Worm (Caenorhabditis elegans) whole organism, young adult: ENCODE results near the gene ZC477.3.

Source experiments
- madf-3 ChIP-seq: fragments of 200-800 bp; sonication (Bioruptor generic); IDR thresholded peaks from 2 replicates; pipeline ENCODE4 v1.3.6; 2022; ENCODE audit warnings: missing genetic modification reagents, missing genetic modification characterization, missing compliant biosample characterization
- snpc-4 ChIP-seq, 5 experiments: fragments of 150-350 bp in 1 of 5; sonication (generic microtip) in 4 of 5; optimal IDR thresholded peaks; 2 replicates each; lab custom pipeline; 2014 to 2018; ENCODE audit warnings: missing genetic modification characterization in 5 of 5, missing biosample characterization in 3 of 5, antibody characterized with exemption in 2 of 5, mild to moderate bottlenecking in 2 of 5, missing compliant biosample characterization in 2 of 5, missing genotype in 2 of 5, moderate library complexity in 2 of 5, missing genetic modification reagents in 1 of 5

ce11 chrIV:7084632-7085160 lies 18.6 kb upstream of the ZC477.3 start, which contains the start of gene rps-4:
- TF ChIP-seq madf-3 = peak; percentile 37; the same call in 1 of the 2 replicates
- peak; percentile 37 for TF ChIP-seq snpc-4 (GFP tag; optimal IDR thresholded peaks at IDR 0.05; lab: Kevin White, UChicago)
- peak; percentile 60 to 88 (median 76) for TF ChIP-seq snpc-4 (tag; optimal IDR thresholded peaks at IDR 0.05; lab: Kevin White, UChicago)
